Worm (Caenorhabditis elegans): ENCODE data around the gene K10G4.10.

DNA sequence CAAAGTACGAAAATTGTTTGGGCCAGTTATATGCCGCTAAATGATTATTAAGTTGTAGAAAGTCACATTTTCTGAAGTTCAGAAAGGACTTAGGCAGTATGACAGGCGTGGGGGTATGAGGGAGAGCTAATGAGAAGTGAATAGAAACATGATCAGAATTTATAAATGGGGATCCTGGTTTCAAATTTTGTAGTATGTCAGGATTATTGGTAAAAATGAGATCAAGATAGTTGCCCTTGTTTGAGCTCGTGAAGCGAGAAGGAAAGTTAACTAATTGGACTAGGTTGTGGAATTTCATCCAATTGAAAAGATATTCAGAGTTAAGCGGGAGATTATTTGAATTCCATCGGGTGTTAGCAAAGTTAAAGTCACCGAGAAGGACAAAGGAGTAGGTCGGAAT is 40.9 kb upstream of the K10G4.10 start:
- TF ChIP-seq nhr-129 (tag; optimal IDR thresholded peaks at IDR 0.05) (no peak), elt-3 (tag; optimal IDR thresholded peaks at IDR 0.05) (no peak), ceh-82 (tag; optimal IDR thresholded peaks at IDR 0.05) (no peak), ztf-11 (tag; optimal IDR thresholded peaks at IDR 0.05) (no peak), ama-1 (optimal IDR thresholded peaks at IDR 0.05) (no peak), nhr-10 (tag; optimal IDR thresholded peaks at IDR 0.05) (no peak), skn-1 (tag; optimal IDR thresholded peaks at IDR 0.05) (no peak), nhr-21 (tag; optimal IDR thresholded peaks at IDR 0.05) (no peak), egl-27 (tag; optimal IDR thresholded peaks at IDR 0.05) (no peak), sma-3 (GFP tag; optimal IDR thresholded peaks at IDR 0.05) (no peak)
